Worm (Caenorhabditis elegans): Measurements from ENCODE around the gene dpy-20.
A peak's percentile ranks its signal among the peaks of the same experiment; 100 is the strongest.

dpy-20 gene

DNA sequence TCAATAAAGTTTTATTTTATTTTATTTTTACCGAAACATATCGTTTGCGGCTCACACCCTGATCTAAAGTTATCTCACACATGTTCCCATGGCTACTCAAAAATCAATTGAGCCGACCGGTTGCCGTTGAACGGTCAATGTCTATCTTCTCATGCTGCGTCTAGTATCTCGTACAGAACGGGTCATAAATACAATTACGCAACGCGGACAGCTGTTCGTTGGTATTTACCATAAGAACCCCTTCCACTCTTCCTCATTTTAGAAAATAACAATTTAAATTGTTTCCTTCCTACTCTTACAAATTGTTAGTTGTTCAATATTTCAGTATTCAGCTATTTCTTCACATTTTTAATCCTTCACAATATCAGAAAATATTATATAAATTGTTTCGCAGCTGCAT is 43.2 kb upstream of the dpy-20 start:
- TF ChIP-seq dmd-6 (GFP tag; IDR thresholded peaks at IDR 0.05) (no peak), ctbp-1 (GFP tag; IDR thresholded peaks at IDR 0.05) (no peak), T26A8.4 (GFP tag; IDR thresholded peaks at IDR 0.05) (no peak), ceh-20 (GFP tag; IDR thresholded peaks at IDR 0.05) (no peak)

DNA sequence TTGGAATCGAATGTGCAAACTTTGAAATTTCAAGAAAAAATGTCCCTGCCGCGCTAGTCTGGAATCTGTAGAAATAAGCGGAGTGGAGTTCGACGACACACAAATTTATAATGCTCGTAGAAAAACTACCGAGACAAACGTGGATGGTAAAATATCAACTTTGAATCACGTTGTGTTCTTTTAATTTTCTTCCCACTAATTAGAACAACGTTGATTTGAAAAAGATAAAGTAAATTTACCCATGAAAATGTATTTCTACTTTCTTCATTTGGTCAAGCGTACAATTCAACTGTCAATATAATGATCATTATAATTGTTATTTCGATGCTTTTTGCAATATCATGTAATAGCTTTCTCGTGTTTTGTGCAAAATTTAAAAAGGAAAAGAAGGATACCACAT is 41.8 kb upstream of the dpy-20 start, which contains the start of gene K01A6.5:
Gene K01A6.5 (plus strand): TSS at position 301 of the 400 bp plus-strand sequence.
- TF ChIP-seq T20F7.1 (GFP tag; optimal IDR thresholded peaks at IDR 0.05) (no peak), unc-130 (GFP tag; optimal IDR thresholded peaks at IDR 0.05) (no peak), ztf-7 (tag; optimal IDR thresholded peaks at IDR 0.05) (no peak), mes-2 (tag; optimal IDR thresholded peaks at IDR 0.05; ENCODE audit: poor library complexity, severe bottlenecking) (no peak), sdz-12 (GFP tag; optimal IDR thresholded peaks at IDR 0.05) (no peak), daf-16 (GFP tag; optimal IDR thresholded peaks at IDR 0.05) (no peak), daf-16 (tag; optimal IDR thresholded peaks at IDR 0.05) (no peak), aly-2 (tag; optimal IDR thresholded peaks at IDR 0.05) (no peak), daf-8 (GFP tag; IDR thresholded peaks at IDR 0.05) (no peak), nhr-111 (GFP tag; optimal IDR thresholded peaks at IDR 0.05) (no peak), ces-1 (GFP tag; optimal IDR thresholded peaks at IDR 0.05) (no peak), unc-39 (tag; optimal IDR thresholded peaks at IDR 0.05) (no peak), arid-1 (GFP tag; conservative IDR thresholded peaks at IDR 0.05) (no peak), ceh-32 (tag; optimal IDR thresholded peaks at IDR 0.05; ENCODE audit: poor library complexity) (no peak), lir-3 (tag; optimal IDR thresholded peaks at IDR 0.05) (no peak)

ce11 chrIV:11740204-11740603 is 39.6 kb upstream of the dpy-20 start, which contains the start of gene K01A6.4:
TSS of gene K01A6.4 (minus strand) at chrIV:11740304.
- no peak for TF ChIP-seq skn-1 (tag; optimal IDR thresholded peaks at IDR 0.05)

- TF ChIP-seq attf-4 (tag; optimal IDR thresholded peaks at IDR 0.05) (no peak), aha-1 (tag) (peak; percentile 95)
Measured at ce11 chrIV:11738092-11738617, 37.5 kb upstream of the dpy-20 start, which contains the start of gene K01A6.7. TSS of gene K01A6.7 (minus strand) at chrIV:11738567.

ce11 chrIV:11737269-11737668 is 36.6 kb upstream of the dpy-20 start, which contains the start of gene K01A6.8:
TSS of gene K01A6.8 (minus strand) at chrIV:11737369.
- no peak for TF ChIP-seq hif-1 (tag; optimal IDR thresholded peaks at IDR 0.05)
- no peak for TF ChIP-seq rbr-2 (tag; optimal IDR thresholded peaks at IDR 0.05)
- TF ChIP-seq duxl-1 (tag; optimal IDR thresholded peaks at IDR 0.05; ENCODE audit: poor library complexity), result no peak
- no peak for TF ChIP-seq nhr-28 (tag; optimal IDR thresholded peaks at IDR 0.05)
- TF ChIP-seq lin-39 (tag; optimal IDR thresholded peaks at IDR 0.05), result no peak
- TF ChIP-seq ztf-7 (tag; optimal IDR thresholded peaks at IDR 0.05), result no peak
- no peak for TF ChIP-seq tra-1 (GFP tag; IDR thresholded peaks at IDR 0.05)
- TF ChIP-seq fos-1 (tag; optimal IDR thresholded peaks at IDR 0.05), result no peak
- TF ChIP-seq ctbp-1 (GFP tag; IDR thresholded peaks at IDR 0.05), result no peak
- TF ChIP-seq F49E8.2 (tag; optimal IDR thresholded peaks at IDR 0.05; ENCODE audit: borderline replicate concordance), result no peak

DNA sequence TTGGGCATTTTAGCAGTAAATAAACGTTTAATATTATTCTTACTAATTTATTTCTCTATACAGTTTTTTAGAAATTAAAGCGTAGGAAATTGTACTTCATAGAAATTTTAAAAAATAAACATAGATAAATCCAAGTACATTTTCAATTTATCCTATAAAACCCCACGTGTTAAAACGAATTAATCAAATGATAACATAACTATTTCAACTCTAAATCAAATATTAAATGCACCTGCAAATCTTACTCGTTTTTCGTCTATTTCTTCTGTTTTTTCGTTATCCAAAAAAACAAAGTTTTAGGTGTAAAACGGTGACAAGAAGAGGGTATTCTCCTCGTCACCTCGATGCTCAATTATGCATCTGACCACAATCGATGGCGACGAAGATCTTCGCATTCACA is 34.4 kb upstream of the dpy-20 start, which contains the start of gene K01A6.6:
Gene K01A6.6 (plus strand): TSS at position 301 of the 400 bp plus-strand sequence.
- peak; percentile 22 for TF ChIP-seq aha-1 (tag)
- TF ChIP-seq gei-8 (GFP tag; optimal IDR thresholded peaks at IDR 0.05), result no peak

Data from whole organism, L4 larva.